Worm (Caenorhabditis elegans) whole organism, L3 larva: ENCODE results near the gene nhr-159.

Experiments used
- ZK546.5 ChIP-seq: sonication (generic microtip); optimal IDR thresholded peaks from 2 replicates; lab custom pipeline; 2017; ENCODE audit warnings: missing biosample characterization, missing genetic modification characterization
- hmg-11 ChIP-seq: sonication (generic microtip); optimal IDR thresholded peaks from 2 replicates; lab custom pipeline; 2016; ENCODE audit warnings: missing genetic modification characterization, missing compliant biosample characterization
- nhr-11 ChIP-seq: fragments of 150-350 bp; optimal IDR thresholded peaks from 2 replicates; lab custom pipeline; 2014; ENCODE audit warnings: missing biosample characterization, missing genetic modification characterization
- nhr-237 ChIP-seq: fragments of 150-350 bp; optimal IDR thresholded peaks from 2 replicates; lab custom pipeline; 2014; ENCODE audit warnings: missing biosample characterization, missing genetic modification characterization
- nhr-43 ChIP-seq: sonication (generic microtip); optimal IDR thresholded peaks from 2 replicates; lab custom pipeline; 2016; ENCODE audit warnings: mild to moderate bottlenecking, missing genetic modification characterization, missing compliant biosample characterization; ENCODE audit not compliant: poor library complexity, severe bottlenecking
- pha-4 ChIP-seq: fragments of 150-350 bp; optimal IDR thresholded peaks from 2 replicates; lab custom pipeline; 2014; ENCODE audit warnings: missing biosample characterization, missing genetic modification reagents, missing genetic modification characterization
- snpc-4 ChIP-seq: fragments of 150-350 bp; optimal IDR thresholded peaks from 2 replicates; lab custom pipeline; 2014; ENCODE audit warnings: missing biosample characterization, missing genetic modification characterization
- tbx-2 ChIP-seq: sonication (generic microtip); optimal IDR thresholded peaks from 2 replicates; lab custom pipeline; 2016; ENCODE audit warnings: mild to moderate bottlenecking, missing genetic modification characterization, missing compliant biosample characterization

DNA sequence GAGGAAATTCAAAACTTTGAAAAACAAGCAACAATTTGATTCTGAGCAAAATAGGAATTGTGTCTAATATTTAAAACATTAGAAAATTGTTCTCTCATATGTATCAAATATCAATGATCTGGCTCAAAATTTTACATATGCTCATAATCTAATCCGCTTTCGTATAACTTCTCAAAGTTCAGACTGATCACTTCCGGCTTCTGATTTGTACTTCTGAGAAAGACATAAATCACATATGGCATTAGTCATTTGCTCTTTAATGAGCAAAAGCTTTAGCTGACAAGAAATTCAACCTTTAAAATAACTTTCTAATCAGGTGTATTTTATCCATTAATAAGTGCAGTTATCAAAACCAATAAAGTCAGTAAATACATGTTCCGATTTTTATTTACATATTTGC is 22.2 kb downstream of the nhr-159 start:
- TF ChIP-seq pha-4 (tag; lab: Kevin White, UChicago) = no peak
- no peak for TF ChIP-seq ZK546.5 (tag; lab: Kevin White, UChicago)
- TF ChIP-seq tbx-2 = no peak
- TF ChIP-seq nhr-237 (tag; lab: Kevin White, UChicago) = no peak
- TF ChIP-seq snpc-4 (tag; lab: Kevin White, UChicago) = no peak
- no peak for TF ChIP-seq nhr-11
- TF ChIP-seq hmg-11 = no peak
- TF ChIP-seq nhr-43 = no peak
